Worm (Caenorhabditis elegans) whole organism, mixed stage, embryonic: ENCODE data around the gene K08D9.4.

Source experiments
- elt-1 ChIP-seq: sonication (generic microtip); optimal IDR thresholded peaks from 2 replicates; lab custom pipeline; 2017; ENCODE audit warnings: missing genetic modification characterization, mild to moderate bottlenecking, missing compliant biosample characterization, antibody characterized with exemption, moderate library complexity, borderline replicate concordance; ENCODE audit not compliant: insufficient read depth
- elt-3 ChIP-seq: fragments of 150-350 bp; optimal IDR thresholded peaks from 2 replicates; lab custom pipeline; 2014; ENCODE audit warnings: missing biosample characterization, missing genetic modification characterization
- flh-1 ChIP-seq: fragments of 200-800 bp; sonication (Bioruptor generic); optimal IDR thresholded peaks from 2 replicates; lab custom pipeline; 2018; ENCODE audit warnings: mild to moderate bottlenecking, missing genetic modification characterization, moderate library complexity, missing compliant biosample characterization
- lsy-2 ChIP-seq: fragments of 150-350 bp; optimal IDR thresholded peaks from 2 replicates; lab custom pipeline; 2014; ENCODE audit warnings: missing biosample characterization, missing genetic modification characterization
- mep-1 ChIP-seq: fragments of 150-350 bp; optimal IDR thresholded peaks from 2 replicates; lab custom pipeline; 2017; ENCODE audit warnings: missing biosample characterization, missing genetic modification reagents, missing genetic modification characterization, inconsistent platforms
- mls-2 ChIP-seq: sonication (generic microtip); optimal IDR thresholded peaks from 2 replicates; lab custom pipeline; 2016; ENCODE audit warnings: mild to moderate bottlenecking, missing genetic modification characterization, moderate library complexity, missing compliant biosample characterization
- nhr-237 ChIP-seq: fragments of 150-350 bp; optimal IDR thresholded peaks from 2 replicates; lab custom pipeline; 2014; ENCODE audit warnings: missing biosample characterization, missing genetic modification characterization
- pha-4 ChIP-seq: fragments of 150-350 bp; optimal IDR thresholded peaks from 2 replicates; lab custom pipeline; 2018; ENCODE audit warnings: missing biosample characterization, missing genetic modification reagents, missing genetic modification characterization
- snpc-4 ChIP-seq: fragments of 150-350 bp; optimal IDR thresholded peaks from 2 replicates; lab custom pipeline; 2014; ENCODE audit warnings: missing biosample characterization, missing genetic modification characterization

- TF ChIP-seq elt-1 (tag; lab: Kevin White, UChicago) (no peak), nhr-237 (tag; lab: Kevin White, UChicago) (no peak), mls-2 (tag; lab: Kevin White, UChicago) (no peak), elt-3 (tag; lab: Kevin White, UChicago) (no peak), lsy-2 (tag; lab: Kevin White, UChicago) (no peak), flh-1 (GFP tag; lab: Kevin White, UChicago) (no peak), pha-4 (no peak), mep-1 (tag; lab: Kevin White, UChicago) (no peak), snpc-4 (tag; lab: Kevin White, UChicago) (no peak)
These were observed 4.2 kb upstream of the K08D9.4 start for ce11 chrV:3204433-3204832.
